1 fruit fly cellular context compared by ENCODE assay signal in the genomic region with DNA sequence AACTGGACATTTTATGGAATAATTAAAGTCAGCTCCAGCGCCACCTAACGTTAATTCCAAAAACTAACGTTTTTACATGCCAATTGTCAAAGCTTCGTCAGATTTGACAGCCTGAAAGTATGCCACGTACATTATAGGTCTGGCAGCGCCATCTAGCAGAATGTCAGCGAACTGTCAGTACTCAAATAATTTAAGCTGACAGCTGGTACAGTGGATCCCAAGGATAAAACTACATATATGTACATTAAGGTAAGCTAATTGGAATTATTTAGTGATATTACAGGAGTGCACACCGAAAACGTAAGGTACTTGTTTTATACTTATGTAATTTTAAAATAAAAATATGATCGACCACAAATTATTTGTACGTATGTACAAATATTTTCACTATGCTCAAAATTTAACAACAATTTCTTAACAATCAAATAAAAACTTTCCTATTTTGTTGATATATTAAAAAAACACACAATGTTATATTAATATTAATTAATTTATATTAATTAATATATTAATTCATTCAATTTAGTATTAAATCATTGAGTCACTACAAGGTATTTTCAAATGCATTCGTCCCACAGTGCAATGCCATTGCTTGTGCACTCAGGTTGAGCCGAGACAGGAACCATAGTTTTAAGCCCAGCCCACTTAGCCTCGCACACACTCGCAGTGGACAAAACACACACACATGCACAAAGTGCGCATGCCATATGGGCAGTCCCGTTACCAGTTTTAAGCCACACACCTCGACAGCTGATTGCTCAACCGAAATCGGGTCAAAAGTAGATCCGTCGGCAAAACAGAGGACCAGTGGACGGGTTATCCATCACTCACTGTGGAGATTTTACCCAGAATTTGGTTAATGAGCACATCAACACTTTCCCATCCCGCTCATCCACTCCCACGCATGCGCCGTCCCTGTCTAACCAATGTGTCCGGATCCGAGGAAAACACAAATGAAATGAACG.
A peak's percentile ranks its signal among the peaks of the same experiment; 100 is the strongest.
TF ChIP-seq lines count a peak whose summit lies in the region.

No protein-coding gene starts in this region.

TF ChIP-seq in whole organism, embryonic, 481 proteins besides CTCF, POLR2A, EP300 and RAD21 (continued from another document and continues in another):
- peak; percentile 49 for TF ChIP-seq Usf (GFP tag; optimal IDR thresholded peaks at IDR 0.05; lab: Kevin White, UChicago)
- TF ChIP-seq B-H1 (GFP tag; IDR thresholded peaks at IDR 0.05; lab: Robert Waterston, UW), result peak; percentile 47
- peak; percentile 65 for TF ChIP-seq CG18476 (GFP tag; optimal IDR thresholded peaks at IDR 0.05; lab: Kevin White, UChicago)
- peak; percentile 47 for TF ChIP-seq Atf3 (GFP tag; optimal IDR thresholded peaks at IDR 0.05; lab: Kevin White, UChicago)
- peak; percentile 73 for TF ChIP-seq trem (tag; optimal IDR thresholded peaks at IDR 0.05; lab: Kevin White, UChicago)
- TF ChIP-seq Antp (GFP tag; optimal IDR thresholded peaks at IDR 0.05; lab: Kevin White, UChicago), result peak; percentile 58
- TF ChIP-seq bab2 (GFP tag; optimal IDR thresholded peaks at IDR 0.05; lab: Kevin White, UChicago), result peak; percentile 53
- TF ChIP-seq cad (GFP tag; optimal IDR thresholded peaks at IDR 0.05; lab: Kevin White, UChicago), result no peak
- peak; percentile 72 for TF ChIP-seq scrt (GFP tag; optimal IDR thresholded peaks at IDR 0.05; lab: Kevin White, UChicago)
- TF ChIP-seq CG15696 (tag; optimal IDR thresholded peaks at IDR 0.05; lab: Kevin White, UChicago), result peak; percentile 83
- TF ChIP-seq danr (GFP tag; IDR thresholded peaks at IDR 0.05; lab: Robert Waterston, UW), result peak; percentile 38; the same call in 1 of the 2 replicates
- TF ChIP-seq insv (GFP tag; optimal IDR thresholded peaks at IDR 0.05; lab: Kevin White, UChicago), result peak in 1 of 2 experiments; percentile 86
- TF ChIP-seq CG3065 (GFP tag; optimal IDR thresholded peaks at IDR 0.05; lab: Kevin White, UChicago), result peak; percentile 33
- peak; percentile 86 for TF ChIP-seq Hmr (GFP tag; optimal IDR thresholded peaks at IDR 0.05; lab: Kevin White, UChicago)
- TF ChIP-seq br (optimal IDR thresholded peaks at IDR 0.05; lab: Kevin White, UChicago), result no peak
- TF ChIP-seq dati (GFP tag; IDR thresholded peaks at IDR 0.05; lab: Robert Waterston, UW), result no peak
- peak; percentile 77 for TF ChIP-seq slbo (GFP tag; IDR thresholded peaks at IDR 0.05; lab: Robert Waterston, UW)
- TF ChIP-seq CG15479 (GFP tag; optimal IDR thresholded peaks at IDR 0.05; lab: Kevin White, UChicago), result peak; percentile 93
- TF ChIP-seq CG12942 (GFP tag; optimal IDR thresholded peaks at IDR 0.05; lab: Kevin White, UChicago), result peak; percentile 83
- TF ChIP-seq Optix (GFP tag; IDR thresholded peaks at IDR 0.05; lab: Robert Waterston, UW), result 0 out of 3 replicates have a peak, but pooled peaks have one; percentile 50
- peak; percentile 94 for TF ChIP-seq CG18262 (tag; optimal IDR thresholded peaks at IDR 0.05; lab: Kevin White, UChicago)
- TF ChIP-seq CG2116 (GFP tag; optimal IDR thresholded peaks at IDR 0.05; lab: Kevin White, UChicago), result peak; percentile 62
- TF ChIP-seq CG4328 (GFP tag; optimal IDR thresholded peaks at IDR 0.05; lab: Kevin White, UChicago), result peak; percentile 75
- no peak for TF ChIP-seq ttk (GFP tag; IDR thresholded peaks at IDR 0.05; lab: Robert Waterston, UW)
- TF ChIP-seq exex (tag; optimal IDR thresholded peaks at IDR 0.05; lab: Kevin White, UChicago), result peak; percentile 44
- TF ChIP-seq lola (GFP tag; optimal IDR thresholded peaks at IDR 0.05; lab: Kevin White, UChicago), result peak in 1 of 3 experiments; percentile 88
- peak; percentile 81 for TF ChIP-seq CG1602 (GFP tag; optimal IDR thresholded peaks at IDR 0.05; lab: Kevin White, UChicago)
- TF ChIP-seq ci (GFP tag; IDR thresholded peaks at IDR 0.05; lab: Robert Waterston, UW), result peak; percentile 83
- peak; percentile 71; the same call in 1 of the 2 replicates for TF ChIP-seq ranshi (GFP tag; IDR thresholded peaks at IDR 0.05; lab: Robert Waterston, UW)
- peak; percentile 50 to 75 for TF ChIP-seq dpn (GFP tag; optimal IDR thresholded peaks at IDR 0.05; lab: Kevin White, UChicago)
- TF ChIP-seq chinmo (GFP tag; IDR thresholded peaks at IDR 0.05; lab: Robert Waterston, UW; ENCODE audit: partially characterized antibody), result peak; percentile 99
- TF ChIP-seq kah (GFP tag; optimal IDR thresholded peaks at IDR 0.05; lab: Kevin White, UChicago), result peak; percentile 65
- no peak for TF ChIP-seq hkb (optimal IDR thresholded peaks at IDR 0.05; lab: Kevin White, UChicago)
- TF ChIP-seq hkb (GFP tag; IDR thresholded peaks at IDR 0.05; lab: Robert Waterston, UW), result peak; percentile 72
- peak; percentile 91 for TF ChIP-seq CG8924 (tag; optimal IDR thresholded peaks at IDR 0.05; lab: Kevin White, UChicago)
- no peak for TF ChIP-seq pros (GFP tag; optimal IDR thresholded peaks at IDR 0.05; lab: Kevin White, UChicago)
- TF ChIP-seq Sin3A (optimal IDR thresholded peaks at IDR 0.05; lab: Kevin White, UChicago), result no peak
- peak; percentile 42 for TF ChIP-seq ara (GFP tag; IDR thresholded peaks at IDR 0.05; lab: Robert Waterston, UW)
- TF ChIP-seq tx (GFP tag; optimal IDR thresholded peaks at IDR 0.05; lab: Kevin White, UChicago), result peak; percentile 56
- peak; percentile 91 for TF ChIP-seq CG12391 (tag; optimal IDR thresholded peaks at IDR 0.05; lab: Kevin White, UChicago)
- peak; percentile 82 for TF ChIP-seq Vsx1 (GFP tag; optimal IDR thresholded peaks at IDR 0.05; lab: Kevin White, UChicago)
- peak; percentile 43 for TF ChIP-seq Dad (GFP tag; optimal IDR thresholded peaks at IDR 0.05; lab: Kevin White, UChicago)
- TF ChIP-seq Ada2b (GFP tag; IDR thresholded peaks at IDR 0.05; lab: Robert Waterston, UW), result peak; percentile 64
- TF ChIP-seq B-H2 (GFP tag; optimal IDR thresholded peaks at IDR 0.05; lab: Kevin White, UChicago), result no peak
- no peak for TF ChIP-seq CG15073 (GFP tag; optimal IDR thresholded peaks at IDR 0.05; lab: Kevin White, UChicago)
- no peak for TF ChIP-seq eve (GFP tag; optimal IDR thresholded peaks at IDR 0.05; lab: Kevin White, UChicago)
- 0 out of 2 replicates have a peak, but pooled peaks have one; percentile 35 for TF ChIP-seq Oaz (GFP tag; IDR thresholded peaks at IDR 0.05; lab: Robert Waterston, UW)
- no peak for TF ChIP-seq Hr39 (optimal IDR thresholded peaks at IDR 0.05; lab: Kevin White, UChicago)
- TF ChIP-seq CG4404 (GFP tag; IDR thresholded peaks at IDR 0.05; lab: Robert Waterston, UW), result peak; percentile 69
- TF ChIP-seq run (tag; optimal IDR thresholded peaks at IDR 0.05; lab: Kevin White, UChicago), result peak; percentile 61
- TF ChIP-seq unc-4 (GFP tag; IDR thresholded peaks at IDR 0.05; lab: Robert Waterston, UW; ENCODE audit: partially characterized antibody), result no peak
- peak; percentile 67; the same call in 1 of the 2 replicates for TF ChIP-seq aop (GFP tag; IDR thresholded peaks at IDR 0.05; lab: Robert Waterston, UW)
- peak; percentile 24 for TF ChIP-seq Sry-β (GFP tag; optimal IDR thresholded peaks at IDR 0.05; lab: Kevin White, UChicago)
- TF ChIP-seq Dbx (GFP tag; IDR thresholded peaks at IDR 0.05; lab: Robert Waterston, UW), result peak; percentile 75; the same call in 2 of the 3 replicates
- TF ChIP-seq zen (tag; optimal IDR thresholded peaks at IDR 0.05; lab: Kevin White, UChicago), result peak; percentile 74
- peak; percentile 71 for TF ChIP-seq D19B (GFP tag; optimal IDR thresholded peaks at IDR 0.05; lab: Kevin White, UChicago)
- TF ChIP-seq kni (GFP tag; optimal IDR thresholded peaks at IDR 0.05; lab: Kevin White, UChicago), result peak; percentile 65
- TF ChIP-seq slou (GFP tag; optimal IDR thresholded peaks at IDR 0.05; lab: Kevin White, UChicago), result peak; percentile 56
- peak in 1 of 2 experiments; percentile 87 for TF ChIP-seq tll (GFP tag; optimal IDR thresholded peaks at IDR 0.05; lab: Kevin White, UChicago)
- TF ChIP-seq zfh2 (GFP tag; optimal IDR thresholded peaks at IDR 0.05; lab: Kevin White, UChicago), result peak; percentile 46
- peak; percentile 85 for TF ChIP-seq Ssrp (tag; optimal IDR thresholded peaks at IDR 0.05; lab: Kevin White, UChicago)
- TF ChIP-seq lov (optimal IDR thresholded peaks at IDR 0.05; lab: Kevin White, UChicago), result no peak
- TF ChIP-seq lov (GFP tag; IDR thresholded peaks at IDR 0.05; lab: Robert Waterston, UW), result peak; percentile 64; the same call in 1 of the 3 replicates
- peak; percentile 90 for TF ChIP-seq CG2678 (tag; optimal IDR thresholded peaks at IDR 0.05; lab: Kevin White, UChicago)
- TF ChIP-seq tin (GFP tag; optimal IDR thresholded peaks at IDR 0.05; lab: Kevin White, UChicago), result peak; percentile 81
- peak; percentile 61 for TF ChIP-seq CG9215 (GFP tag; IDR thresholded peaks at IDR 0.05; lab: Robert Waterston, UW)
- peak; percentile 95 for TF ChIP-seq CG17361 (GFP tag; IDR thresholded peaks at IDR 0.05; lab: Robert Waterston, UW)
- TF ChIP-seq CG32532 (GFP tag; IDR thresholded peaks at IDR 0.05; lab: Robert Waterston, UW), result peak; percentile 81
- TF ChIP-seq Dll (GFP tag; IDR thresholded peaks at IDR 0.05; lab: Robert Waterston, UW; ENCODE audit: partially characterized antibody), result 0 out of 4 replicates have a peak, but pooled peaks have one; percentile 11
- TF ChIP-seq sc (optimal IDR thresholded peaks at IDR 0.05; lab: Kevin White, UChicago), result no peak
- peak; percentile 76 for TF ChIP-seq sc (GFP tag; optimal IDR thresholded peaks at IDR 0.05; lab: Kevin White, UChicago)
- peak; percentile 85 for TF ChIP-seq Fer1 (GFP tag; optimal IDR thresholded peaks at IDR 0.05; lab: Kevin White, UChicago)
- no peak for TF ChIP-seq BEAF-32 (GFP tag; optimal IDR thresholded peaks at IDR 0.05; lab: Kevin White, UChicago)
- peak; percentile 21; the same call in 1 of the 2 replicates for TF ChIP-seq cas (GFP tag; IDR thresholded peaks at IDR 0.05; lab: Robert Waterston, UW)
- TF ChIP-seq CG31224 (GFP tag; IDR thresholded peaks at IDR 0.05; lab: Robert Waterston, UW), result peak; percentile 45
- TF ChIP-seq CG7271 (tag; optimal IDR thresholded peaks at IDR 0.05; lab: Kevin White, UChicago), result no peak
- TF ChIP-seq D (optimal IDR thresholded peaks at IDR 0.05; lab: Kevin White, UChicago), result peak; percentile 75
- peak; percentile 82 for TF ChIP-seq D (GFP tag; optimal IDR thresholded peaks at IDR 0.05; lab: Kevin White, UChicago)
- TF ChIP-seq CG4854 (GFP tag; optimal IDR thresholded peaks at IDR 0.05; lab: Kevin White, UChicago), result peak; percentile 30
- TF ChIP-seq CG18011 (GFP tag; optimal IDR thresholded peaks at IDR 0.05; lab: Kevin White, UChicago), result peak; percentile 56
- TF ChIP-seq CG16863 (GFP tag; optimal IDR thresholded peaks at IDR 0.05; lab: Kevin White, UChicago), result peak; percentile 9
- TF ChIP-seq Dref (GFP tag; IDR thresholded peaks at IDR 0.05; lab: Robert Waterston, UW), result no peak
- peak; percentile 77 for TF ChIP-seq CG6689 (GFP tag; IDR thresholded peaks at IDR 0.05; lab: Robert Waterston, UW)
- TF ChIP-seq CG13287 (GFP tag; IDR thresholded peaks at IDR 0.05; lab: Robert Waterston, UW; ENCODE audit: partially characterized antibody), result peak; percentile 20; the same call in 1 of the 2 replicates
- TF ChIP-seq ash1 (GFP tag; optimal IDR thresholded peaks at IDR 0.05; lab: Kevin White, UChicago), result peak; percentile 77
- peak; percentile 58; the same call in 2 of the 3 replicates for TF ChIP-seq CG2889 (GFP tag; IDR thresholded peaks at IDR 0.05; lab: Robert Waterston, UW)
- TF ChIP-seq GATAe (GFP tag; conservative IDR thresholded peaks at IDR 0.05; lab: Robert Waterston, UW), result no peak
- no peak for TF ChIP-seq inv (GFP tag; IDR thresholded peaks at IDR 0.05; lab: Robert Waterston, UW; ENCODE audit: partially characterized antibody)
- TF ChIP-seq ftz-f1 (GFP tag; optimal IDR thresholded peaks at IDR 0.05; lab: Kevin White, UChicago), result no peak
- peak; percentile 80 for TF ChIP-seq CG12155 (GFP tag; optimal IDR thresholded peaks at IDR 0.05; lab: Kevin White, UChicago)
- TF ChIP-seq emc (GFP tag; optimal IDR thresholded peaks at IDR 0.05; lab: Kevin White, UChicago), result no peak
- peak; percentile 44 for TF ChIP-seq jumu (GFP tag; optimal IDR thresholded peaks at IDR 0.05; lab: Kevin White, UChicago)
- peak; percentile 81 for TF ChIP-seq CG14014 (GFP tag; IDR thresholded peaks at IDR 0.05; lab: Robert Waterston, UW)
- TF ChIP-seq CG12219 (GFP tag; optimal IDR thresholded peaks at IDR 0.05; lab: Kevin White, UChicago), result peak; percentile 60
- TF ChIP-seq CG42726 (GFP tag; IDR thresholded peaks at IDR 0.05; lab: Robert Waterston, UW; ENCODE audit: partially characterized antibody), result peak; percentile 76
- peak; percentile 78 for TF ChIP-seq CG17359 (tag; optimal IDR thresholded peaks at IDR 0.05; lab: Kevin White, UChicago)
- peak; percentile 51 for TF ChIP-seq dm (GFP tag; optimal IDR thresholded peaks at IDR 0.05; lab: Kevin White, UChicago)
- TF ChIP-seq CG34376 (GFP tag; optimal IDR thresholded peaks at IDR 0.05; lab: Kevin White, UChicago), result no peak
- peak; percentile 67 for TF ChIP-seq psq (GFP tag; optimal IDR thresholded peaks at IDR 0.05; lab: Kevin White, UChicago)
- TF ChIP-seq CG4707 (GFP tag; optimal IDR thresholded peaks at IDR 0.05; lab: Kevin White, UChicago), result peak; percentile 97
- TF ChIP-seq CG3163 (GFP tag; optimal IDR thresholded peaks at IDR 0.05; lab: Kevin White, UChicago), result peak; percentile 55
- TF ChIP-seq CG12071 (GFP tag; optimal IDR thresholded peaks at IDR 0.05; lab: Kevin White, UChicago), result no peak
- peak; percentile 3 for TF ChIP-seq pzg (GFP tag; optimal IDR thresholded peaks at IDR 0.05; lab: Kevin White, UChicago)
- TF ChIP-seq dmrt99B (tag; optimal IDR thresholded peaks at IDR 0.05; lab: Kevin White, UChicago), result peak; percentile 85
- TF ChIP-seq CG2199 (GFP tag; IDR thresholded peaks at IDR 0.05; lab: Robert Waterston, UW), result peak; percentile 44; the same call in 1 of the 3 replicates
- peak; percentile 80 for TF ChIP-seq NFAT (GFP tag; IDR thresholded peaks at IDR 0.05; lab: Robert Waterston, UW)
- peak; percentile 44 for TF ChIP-seq CG13123 (GFP tag; optimal IDR thresholded peaks at IDR 0.05; lab: Kevin White, UChicago)
- peak; percentile 61 for TF ChIP-seq amos (GFP tag; IDR thresholded peaks at IDR 0.05; lab: Robert Waterston, UW; ENCODE audit: partially characterized antibody)
- TF ChIP-seq CG12659 (GFP tag; optimal IDR thresholded peaks at IDR 0.05; lab: Kevin White, UChicago), result peak; percentile 86
- peak; percentile 79 for TF ChIP-seq CG17385 (GFP tag; optimal IDR thresholded peaks at IDR 0.05; lab: Kevin White, UChicago)
- peak; percentile 83 for TF ChIP-seq odd (GFP tag; optimal IDR thresholded peaks at IDR 0.05; lab: Kevin White, UChicago)
- no peak; the same call in 2 of the 3 replicates for TF ChIP-seq knrl (GFP tag; IDR thresholded peaks at IDR 0.05; lab: Robert Waterston, UW; ENCODE audit: partially characterized antibody)
- peak; percentile 9 for TF ChIP-seq p53 (GFP tag; optimal IDR thresholded peaks at IDR 0.05; lab: Kevin White, UChicago)
- no peak for TF ChIP-seq Doc3 (GFP tag; IDR thresholded peaks at IDR 0.05; lab: Robert Waterston, UW; ENCODE audit: partially characterized antibody)
- peak; percentile 47; the same call in 1 of the 3 replicates for TF ChIP-seq CG11560 (tag; IDR thresholded peaks at IDR 0.05; lab: Robert Waterston, UW)
- TF ChIP-seq Blimp-1 (GFP tag; optimal IDR thresholded peaks at IDR 0.05; lab: Kevin White, UChicago), result peak; percentile 80
